Fruit fly (Drosophila melanogaster) whole organism: Measurements from ENCODE around the gene mRpS31.

ENCODE experiments used
- EcR ChIP-seq, 2 experiments: fragments of >200 bp; optimal IDR thresholded peaks; 2 replicates each; lab custom pipeline; 2017; ENCODE audit warnings: missing biosample characterization in 2 of 2, missing genetic modification characterization in 2 of 2, missing genetic modification reagents in 2 of 2
- pan ChIP-seq: fragments of >200 bp; optimal IDR thresholded peaks from 2 replicates; lab custom pipeline; 2017

DNA sequence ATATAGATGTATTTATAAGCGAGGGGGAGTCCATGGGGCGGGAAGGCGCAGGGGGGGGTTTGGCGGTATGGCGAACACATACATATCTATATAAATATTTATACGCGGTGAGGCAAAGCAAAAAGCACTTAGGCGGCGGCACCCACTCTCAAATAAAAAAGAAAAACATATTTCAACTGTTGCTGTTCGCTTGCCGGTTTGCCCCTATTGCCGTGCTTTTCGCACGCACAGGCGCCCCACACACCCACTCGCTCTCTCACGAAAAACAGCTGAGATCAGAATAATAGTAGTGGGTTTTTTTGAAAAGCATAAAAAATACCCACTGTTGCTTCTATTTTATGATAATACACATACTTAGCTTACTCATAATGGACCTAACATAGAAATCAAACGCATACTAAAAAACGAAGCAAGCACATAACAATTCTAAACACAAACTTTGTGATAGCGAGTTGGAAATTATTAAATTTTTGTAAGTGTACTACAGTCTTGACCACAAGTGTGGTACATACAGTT, 3.8 kb upstream of the mRpS31 start:
- no peak for TF ChIP-seq EcR (GFP tag; optimal IDR thresholded peaks at IDR 0.05; lab: Kevin White, UChicago)
- TF ChIP-seq pan (lab: Kevin White, UChicago) = no peak
